Fruit fly (Drosophila melanogaster): ENCODE measurements around the gene CG5114.

DNA sequence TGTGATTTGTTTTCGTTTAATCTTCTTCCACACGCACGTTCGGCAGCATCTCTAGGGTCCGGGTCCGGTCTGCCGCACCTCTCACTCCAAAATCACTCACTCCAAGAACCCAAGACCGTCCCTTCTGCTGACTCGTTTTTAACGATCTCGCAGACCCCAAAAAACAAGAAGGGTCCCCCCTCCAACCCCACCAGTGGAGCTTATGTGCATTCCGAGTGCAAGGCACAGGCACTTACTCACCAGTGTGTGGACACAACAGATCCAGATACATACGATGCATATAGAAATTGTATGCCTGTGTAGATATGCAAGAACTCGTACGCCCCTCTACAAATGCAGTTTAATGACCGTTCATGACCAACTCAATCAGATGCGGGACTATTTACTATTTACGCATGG, 4.1 kb upstream of the CG5114 start:
- no peak for TF ChIP-seq Sin3A (optimal IDR thresholded peaks at IDR 0.05)
- no peak for TF ChIP-seq h (optimal IDR thresholded peaks at IDR 0.05)
- TF ChIP-seq psq (optimal IDR thresholded peaks at IDR 0.05), result no peak
- no peak for TF ChIP-seq ttk (optimal IDR thresholded peaks at IDR 0.05)
